Fruit fly (Drosophila melanogaster): ENCODE results near the gene Bdbt.

The Bdbt gene

DNA sequence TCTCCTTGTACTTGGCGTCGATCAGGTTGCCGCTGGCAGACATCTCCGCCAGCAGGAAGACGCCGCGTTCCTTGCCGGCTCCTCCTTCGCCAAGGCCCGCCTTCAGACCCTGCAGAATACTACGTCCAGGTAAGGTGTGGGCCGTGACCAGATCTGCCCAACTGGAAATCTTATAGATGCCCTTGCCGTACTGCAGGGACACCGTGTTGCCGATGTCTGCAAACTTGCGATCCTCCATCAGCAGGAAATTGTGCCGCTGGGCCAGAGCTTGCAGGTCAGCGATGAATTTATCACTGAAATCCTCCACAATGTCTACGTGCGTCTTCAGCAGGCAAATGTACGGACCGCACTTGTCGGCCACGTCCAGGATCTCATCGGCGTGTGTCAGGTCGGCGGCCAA lies 47.3 kb downstream of the Bdbt start:
- TF ChIP-seq Kr (GFP tag; optimal IDR thresholded peaks at IDR 0.05) (no peak), CG7786 (GFP tag; optimal IDR thresholded peaks at IDR 0.05) (no peak), Dp (GFP tag; optimal IDR thresholded peaks at IDR 0.05) (no peak), CG13894 (tag; optimal IDR thresholded peaks at IDR 0.05) (no peak), CG1024 (GFP tag; IDR thresholded peaks at IDR 0.05) (no peak), CG14050 (GFP tag; IDR thresholded peaks at IDR 0.05) (no peak), nerfin-1 (tag; optimal IDR thresholded peaks at IDR 0.05) (no peak), CG15269 (tag; optimal IDR thresholded peaks at IDR 0.05) (no peak), CG8478 (optimal IDR thresholded peaks at IDR 0.05) (peak; percentile 29), D19B (GFP tag; optimal IDR thresholded peaks at IDR 0.05) (no peak), sens (GFP tag) (peak; percentile 4), CG33557 (GFP tag; optimal IDR thresholded peaks at IDR 0.05) (no peak), ttk (GFP tag; IDR thresholded peaks at IDR 0.05) (no peak), Hr51 (GFP tag; optimal IDR thresholded peaks at IDR 0.05) (no peak), GATAe (GFP tag; conservative IDR thresholded peaks at IDR 0.05) (no peak), CG4707 (GFP tag; optimal IDR thresholded peaks at IDR 0.05) (no peak), CG10274 (GFP tag; optimal IDR thresholded peaks at IDR 0.05) (no peak), hb (GFP tag; IDR thresholded peaks at IDR 0.05; ENCODE audit: partially characterized antibody) (no peak), ci (GFP tag; IDR thresholded peaks at IDR 0.05) (no peak), CG30431 (GFP tag; optimal IDR thresholded peaks at IDR 0.05) (no peak), CG31441 (GFP tag; IDR thresholded peaks at IDR 0.05) (no peak), CG15073 (GFP tag; optimal IDR thresholded peaks at IDR 0.05) (no peak), Hr39 (optimal IDR thresholded peaks at IDR 0.05) (no peak), vnd (GFP tag; IDR thresholded peaks at IDR 0.05; ENCODE audit: partially characterized antibody) (no peak), zfh1 (GFP tag; IDR thresholded peaks at IDR 0.05) (no peak), lov (optimal IDR thresholded peaks at IDR 0.05) (no peak), lov (GFP tag; IDR thresholded peaks at IDR 0.05) (0 out of 3 replicates have a peak, but pooled peaks have one; percentile 38), CG11456 (GFP tag; IDR thresholded peaks at IDR 0.05) (0 out of 3 replicates have a peak, but pooled peaks have one; percentile 19), Bgb (GFP tag; IDR thresholded peaks at IDR 0.05; ENCODE audit: partially characterized antibody) (no peak), CTCF (GFP tag; optimal IDR thresholded peaks at IDR 0.05) (no peak), Med (GFP tag) (peak; percentile 70), CG6272 (GFP tag; IDR thresholded peaks at IDR 0.05) (no peak), CG9437 (GFP tag; optimal IDR thresholded peaks at IDR 0.05) (no peak), CG4820 (GFP tag; optimal IDR thresholded peaks at IDR 0.05) (no peak), fd102C (GFP tag; optimal IDR thresholded peaks at IDR 0.05) (no peak), sisA (GFP tag; IDR thresholded peaks at IDR 0.05) (no peak), B-H2 (GFP tag; optimal IDR thresholded peaks at IDR 0.05) (no peak), zen2 (GFP tag; IDR thresholded peaks at IDR 0.05; ENCODE audit: partially characterized antibody) (no peak), sug (tag; optimal IDR thresholded peaks at IDR 0.05) (no peak), gcm (GFP tag; optimal IDR thresholded peaks at IDR 0.05) (no peak), Myb (GFP tag; optimal IDR thresholded peaks at IDR 0.05) (no peak)

DNA sequence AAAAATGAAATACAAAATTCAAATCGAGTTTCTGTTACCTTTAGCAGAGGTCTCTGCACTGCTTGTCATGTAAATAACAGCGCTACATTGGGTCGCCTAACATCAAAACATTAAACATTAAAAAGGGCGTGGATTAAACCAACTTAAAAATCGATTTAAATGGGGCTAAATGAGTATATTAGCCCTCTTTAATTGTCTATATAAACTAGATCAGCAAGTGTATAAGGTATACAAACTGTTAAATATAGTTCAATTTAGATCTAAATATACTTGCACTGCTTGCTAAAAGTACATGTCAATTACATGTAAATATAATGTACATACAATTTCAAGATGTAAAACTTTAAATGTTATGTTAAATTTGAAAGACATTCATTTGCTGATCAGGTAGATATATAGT lies 48.9 kb downstream of the Bdbt start:
- no peak for TF ChIP-seq YL-1 (GFP tag; optimal IDR thresholded peaks at IDR 0.05)
- no peak for TF ChIP-seq pzg (GFP tag; optimal IDR thresholded peaks at IDR 0.05)
- 0 out of 3 replicates have a peak, but pooled peaks have one; percentile 21 for TF ChIP-seq CG17361 (GFP tag; IDR thresholded peaks at IDR 0.05)
- TF ChIP-seq CG14710 (tag; optimal IDR thresholded peaks at IDR 0.05): peak; percentile 12
- peak in 1 of 2 experiments; percentile 72 for TF ChIP-seq Eip74EF (GFP tag; optimal IDR thresholded peaks at IDR 0.05)
- 0 out of 2 replicates have a peak, but pooled peaks have one; percentile 31 for TF ChIP-seq E2f2 (GFP tag; IDR thresholded peaks at IDR 0.05)
- TF ChIP-seq CG14050 (GFP tag; IDR thresholded peaks at IDR 0.05): no peak
- no peak for TF ChIP-seq CG6854 (GFP tag; optimal IDR thresholded peaks at IDR 0.05)
- peak; percentile 62 for TF ChIP-seq knrl (GFP tag; IDR thresholded peaks at IDR 0.05; ENCODE audit: partially characterized antibody)
- no peak for TF ChIP-seq Ets65A (GFP tag)
- TF ChIP-seq ato (GFP tag; IDR thresholded peaks at IDR 0.05; ENCODE audit: partially characterized antibody): no peak
- TF ChIP-seq h (optimal IDR thresholded peaks at IDR 0.05): no peak
- TF ChIP-seq CG1603 (tag; optimal IDR thresholded peaks at IDR 0.05): no peak
- no peak for TF ChIP-seq Ssrp (tag; optimal IDR thresholded peaks at IDR 0.05)
- TF ChIP-seq CG8478 (optimal IDR thresholded peaks at IDR 0.05): peak; percentile 78
- peak; percentile 59 for TF ChIP-seq Myb (GFP tag; optimal IDR thresholded peaks at IDR 0.05)
- no peak for TF ChIP-seq CG3407 (GFP tag; optimal IDR thresholded peaks at IDR 0.05)
